Fruit fly (Drosophila melanogaster) whole organism, adult: ENCODE data around the gene CG12991.

Experiments used
- CG11617 ChIP-seq: fragments of 200-800 bp; sonication (Bioruptor generic); optimal IDR thresholded peaks from 2 replicates; lab custom pipeline; 2017; ENCODE audit warnings: mild to moderate bottlenecking, missing biosample characterization, missing genetic modification reagents, missing genetic modification characterization
- CG12768 ChIP-seq: fragments of 200-800 bp; sonication (Bioruptor generic); optimal IDR thresholded peaks from 2 replicates; lab custom pipeline; 2017; ENCODE audit warnings: missing biosample characterization, missing genetic modification characterization, mild to moderate bottlenecking, moderate library complexity, missing genetic modification reagents
- CG33017 ChIP-seq: fragments of 200-800 bp; sonication (Bioruptor generic); optimal IDR thresholded peaks from 2 replicates; lab custom pipeline; 2018; ENCODE audit warnings: missing biosample characterization, mild to moderate bottlenecking, missing genetic modification characterization, moderate library complexity
- cic ChIP-seq: fragments of 200-800 bp; sonication (Bioruptor generic); optimal IDR thresholded peaks from 2 replicates; lab custom pipeline; 2017; ENCODE audit warnings: missing biosample characterization, mild to moderate bottlenecking, missing genetic modification characterization, moderate library complexity
- kay ChIP-seq: fragments of 200-800 bp; sonication (Bioruptor generic); peaks from one replicate; lab custom pipeline; 2016; ENCODE audit warnings: missing biosample characterization, missing genetic modification characterization, borderline replicate concordance

DNA sequence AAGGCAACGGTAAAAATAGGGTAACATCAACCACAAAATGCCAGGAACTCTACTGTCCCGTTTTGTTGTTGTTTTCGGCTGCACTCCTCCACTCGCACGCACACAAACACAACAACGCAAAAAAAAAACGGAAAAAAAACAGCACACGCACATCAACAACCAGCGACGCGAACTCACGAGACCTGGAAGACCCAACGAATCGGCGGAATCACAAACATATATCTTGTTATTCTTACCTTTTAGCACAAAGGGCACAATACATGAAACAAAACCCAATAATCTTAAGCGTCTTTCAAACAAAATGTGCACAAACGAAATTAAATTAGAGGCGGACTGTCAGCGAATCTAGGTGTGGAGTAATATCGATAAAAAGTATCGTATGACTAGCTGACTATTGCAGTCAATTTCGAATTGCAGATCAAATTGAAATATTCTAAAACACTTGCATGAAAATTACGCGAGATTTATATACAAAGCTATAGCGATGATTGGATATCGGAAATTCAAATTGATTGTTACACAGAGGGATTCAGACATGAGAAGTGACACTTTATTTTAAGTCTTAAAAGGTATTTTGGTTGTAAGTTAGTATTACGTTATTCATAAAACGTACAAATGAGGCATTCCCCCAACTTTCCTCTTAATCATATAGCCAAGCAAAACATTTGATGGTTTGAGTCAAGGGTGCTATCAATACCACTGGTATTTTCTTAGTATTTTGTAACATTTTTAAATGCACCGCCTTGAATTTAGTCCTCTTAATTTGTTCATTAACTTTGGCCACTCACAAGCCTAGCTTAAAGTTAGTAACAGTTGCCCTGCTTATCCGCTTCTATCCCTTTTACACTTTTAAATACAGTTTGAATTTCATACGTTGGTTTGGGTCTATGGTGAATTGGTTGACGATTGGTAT is 536 bp upstream of the CG12991 start, which contains the start of gene Ankle2:
- TF ChIP-seq CG33017 (tag; lab: Kevin White, UChicago) = no peak
- TF ChIP-seq kay = no peak
- no peak for TF ChIP-seq CG11617 (GFP tag; lab: Kevin White, UChicago)
- TF ChIP-seq cic (GFP tag; lab: Kevin White, UChicago) = no peak
- no peak for TF ChIP-seq CG12768 (GFP tag; lab: Kevin White, UChicago)
